Fruit fly (Drosophila melanogaster) whole organism, embryonic: Measurements from ENCODE around the gene CG6040.
A peak's percentile ranks its signal among the peaks of the same experiment; 100 is the strongest.

Experiments used
- ATbp ChIP-seq: fragments of 200-800 bp; sonication (Bioruptor generic); optimal IDR thresholded peaks from 2 replicates; lab custom pipeline; 2017; ENCODE audit warnings: missing biosample characterization, mild to moderate bottlenecking, missing genetic modification characterization, missing genetic modification reagents
- Ada2b ChIP-seq: fragments of 200-800 bp; sonication (Bioruptor generic); IDR thresholded peaks from 2 replicates; pipeline ENCODE4 v1.3.6; 2022; ENCODE audit warnings: missing biosample characterization, missing genetic modification characterization
- Blimp-1 ChIP-seq: fragments of 200-800 bp; sonication (Bioruptor generic); optimal IDR thresholded peaks from 3 replicates; lab custom pipeline; 2018; ENCODE audit warnings: missing biosample characterization, missing genetic modification characterization, mild to moderate bottlenecking, moderate library complexity, missing genetic modification reagents
- CG10959 ChIP-seq: fragments of 200-800 bp; sonication (Bioruptor generic); IDR thresholded peaks from 2 replicates; pipeline ENCODE4 v1.3.6; 2022; ENCODE audit warnings: missing biosample characterization, missing genetic modification characterization
- CG12744 ChIP-seq: fragments of 200-800 bp; sonication (Bioruptor generic); optimal IDR thresholded peaks from 2 replicates; lab custom pipeline; 2016; ENCODE audit warnings: missing biosample characterization, missing genetic modification characterization
- CG13296 ChIP-seq: fragments of 200-800 bp; sonication (Bioruptor generic); optimal IDR thresholded peaks from 3 replicates; lab custom pipeline; 2018; ENCODE audit warnings: missing biosample characterization, mild to moderate bottlenecking, missing genetic modification characterization
- CG13624 ChIP-seq: fragments of 200-800 bp; sonication (Bioruptor generic); optimal IDR thresholded peaks from 2 replicates; lab custom pipeline; 2016; ENCODE audit warnings: missing biosample characterization, missing genetic modification characterization
- CG13775 ChIP-seq: fragments of 200-800 bp; sonication (Bioruptor generic); optimal IDR thresholded peaks from 3 replicates; lab custom pipeline; 2017; ENCODE audit warnings: missing biosample characterization, mild to moderate bottlenecking, missing genetic modification characterization
- CG14050 ChIP-seq: fragments of 200-800 bp; sonication (Bioruptor generic); IDR thresholded peaks from 3 replicates; pipeline ENCODE4 v1.3.6; 2022; ENCODE audit warnings: missing biosample characterization, missing genetic modification characterization
- CG16779 ChIP-seq: fragments of 200-800 bp; sonication (Bioruptor generic); IDR thresholded peaks from 2 replicates; pipeline ENCODE4 v1.3.6; 2022; ENCODE audit warnings: missing biosample characterization, missing genetic modification characterization
- CG17328 ChIP-seq: fragments of 200-800 bp; sonication (Bioruptor generic); IDR thresholded peaks from 2 replicates; pipeline ENCODE4 v1.3.6; 2022; ENCODE audit warnings: missing biosample characterization, missing genetic modification characterization
- CG30020 ChIP-seq: fragments of 200-800 bp; optimal IDR thresholded peaks from 2 replicates; lab custom pipeline; 2019; ENCODE audit warnings: missing biosample characterization, mild to moderate bottlenecking, missing genetic modification characterization, moderate library complexity
- CG30431 ChIP-seq: fragments of 200-800 bp; sonication (Bioruptor generic); optimal IDR thresholded peaks from 2 replicates; lab custom pipeline; 2017; ENCODE audit warnings: missing biosample characterization, missing genetic modification characterization
- CG31388 ChIP-seq: fragments of 200-800 bp; sonication (Bioruptor generic); optimal IDR thresholded peaks from 2 replicates; lab custom pipeline; 2016; ENCODE audit warnings: missing biosample characterization, missing genetic modification characterization
- CG3281 ChIP-seq: fragments of 200-800 bp; sonication (Bioruptor generic); optimal IDR thresholded peaks from 3 replicates; lab custom pipeline; 2017; ENCODE audit warnings: missing biosample characterization, mild to moderate bottlenecking, missing genetic modification characterization
- CG33557 ChIP-seq: fragments of 200-800 bp; sonication (Bioruptor generic); optimal IDR thresholded peaks from 2 replicates; lab custom pipeline; 2019; ENCODE audit warnings: missing biosample characterization, mild to moderate bottlenecking, missing genetic modification characterization, moderate library complexity
- CG34376 ChIP-seq: fragments of 200-800 bp; sonication (Bioruptor generic); optimal IDR thresholded peaks from 2 replicates; lab custom pipeline; 2018; ENCODE audit warnings: missing biosample characterization, mild to moderate bottlenecking, missing genetic modification characterization
- CG4360 ChIP-seq: fragments of 200-800 bp; sonication (Bioruptor generic); IDR thresholded peaks from 2 replicates; pipeline ENCODE4 v1.3.6; 2022; ENCODE audit warnings: missing biosample characterization, missing genetic modification characterization
- CG4854 ChIP-seq: fragments of 200-800 bp; sonication (Bioruptor generic); optimal IDR thresholded peaks from 2 replicates; lab custom pipeline; 2016; ENCODE audit warnings: missing biosample characterization, missing genetic modification characterization, inconsistent platforms
- CG8290 ChIP-seq, 3 experiments: fragments of 200-800 bp; sonication (Bioruptor generic); optimal IDR thresholded peaks; 2 replicates each; lab custom pipeline; 2016 to 2019; ENCODE audit warnings: missing biosample characterization in 3 of 3, missing genetic modification characterization in 3 of 3, mild to moderate bottlenecking in 2 of 3, moderate library complexity in 1 of 3
- D19B ChIP-seq: fragments of 200-800 bp; sonication (Bioruptor generic); optimal IDR thresholded peaks from 2 replicates; lab custom pipeline; 2017; ENCODE audit warnings: missing biosample characterization, mild to moderate bottlenecking, missing genetic modification characterization
- Dfd ChIP-seq, 2 experiments: fragments of >200 bp; optimal IDR thresholded peaks; 2 replicates each; lab custom pipeline; 2017; ENCODE audit warnings: missing biosample characterization in 2 of 2, missing genetic modification characterization in 2 of 2
- Doc2 ChIP-seq: fragments of 200-800 bp; sonication (Bioruptor generic); IDR thresholded peaks from 2 replicates; pipeline ENCODE4 v1.3.6; 2022; ENCODE audit warnings: missing biosample characterization, missing genetic modification characterization
- Gsc ChIP-seq: fragments of 200-800 bp; sonication (Bioruptor generic); IDR thresholded peaks from 2 replicates; pipeline ENCODE4 v1.3.6; 2022; ENCODE audit warnings: missing biosample characterization, missing genetic modification characterization
- HHEX ChIP-seq: fragments of 200-800 bp; sonication (Bioruptor generic); optimal IDR thresholded peaks from 3 replicates; lab custom pipeline; 2017; ENCODE audit warnings: missing biosample characterization, mild to moderate bottlenecking, missing genetic modification characterization, missing genetic modification reagents
- Hr78 ChIP-seq, 2 experiments: fragments of 200-800 bp in 1 of 2; fragments of >200 bp in 1 of 2; sonication (Bioruptor generic) in 1 of 2; optimal IDR thresholded peaks; 2 replicates each; lab custom pipeline; 2017 to 2019; ENCODE audit warnings: missing biosample characterization in 2 of 2, missing genetic modification characterization in 2 of 2, mild to moderate bottlenecking in 1 of 2, moderate library complexity in 1 of 2
- Myb ChIP-seq: fragments of 200-800 bp; sonication (Bioruptor generic); optimal IDR thresholded peaks from 2 replicates; lab custom pipeline; 2016; ENCODE audit warnings: missing biosample characterization, missing genetic modification characterization
- Oaz ChIP-seq: fragments of 200-800 bp; sonication (Bioruptor generic); IDR thresholded peaks from 2 replicates; pipeline ENCODE4 v1.3.6; 2022; ENCODE audit warnings: missing biosample characterization, missing genetic modification characterization
- Rfx ChIP-seq: fragments of 200-800 bp; sonication (Bioruptor generic); IDR thresholded peaks from 2 replicates; pipeline ENCODE4 v1.3.6; 2022; ENCODE audit warnings: missing biosample characterization, missing genetic modification characterization
- bab2 ChIP-seq: fragments of 200-800 bp; sonication (Bioruptor generic); optimal IDR thresholded peaks from 2 replicates; lab custom pipeline; 2016; ENCODE audit warnings: missing biosample characterization, missing genetic modification characterization
- cas ChIP-seq: fragments of 200-800 bp; sonication (Bioruptor generic); IDR thresholded peaks from 2 replicates; pipeline ENCODE4 v1.3.6; 2022; ENCODE audit warnings: missing biosample characterization, missing genetic modification characterization
- ci ChIP-seq: fragments of 200-800 bp; sonication (Bioruptor generic); IDR thresholded peaks from 3 replicates; pipeline ENCODE4 v1.3.6; 2022; ENCODE audit warnings: missing biosample characterization, missing genetic modification characterization
- croc ChIP-seq: fragments of 200-800 bp; sonication (Bioruptor generic); conservative IDR thresholded peaks from 3 replicates; pipeline ENCODE4 v1.3.6; 2022; ENCODE audit warnings: missing biosample characterization, missing genetic modification characterization
- dmrt11E ChIP-seq: fragments of 200-800 bp; sonication (Bioruptor generic); optimal IDR thresholded peaks from 3 replicates; lab custom pipeline; 2018; ENCODE audit warnings: missing biosample characterization, mild to moderate bottlenecking, missing genetic modification characterization, moderate library complexity
- dmrt99B ChIP-seq: fragments of 200-800 bp; sonication (Bioruptor generic); optimal IDR thresholded peaks from 2 replicates; lab custom pipeline; 2018; ENCODE audit warnings: missing biosample characterization, mild to moderate bottlenecking, missing genetic modification characterization, moderate library complexity
- fd3F ChIP-seq: fragments of 200-800 bp; sonication (Bioruptor generic); optimal IDR thresholded peaks from 2 replicates; lab custom pipeline; 2018; ENCODE audit warnings: missing biosample characterization, mild to moderate bottlenecking, missing genetic modification characterization, moderate library complexity
- gro ChIP-seq: fragments of 200-800 bp; sonication (Bioruptor generic); optimal IDR thresholded peaks from 2 replicates; lab custom pipeline; 2016; ENCODE audit warnings: missing biosample characterization, missing genetic modification characterization
- hth ChIP-seq: fragments of >200 bp; optimal IDR thresholded peaks from 2 replicates; lab custom pipeline; 2017; ENCODE audit warnings: inconsistent platforms
- lmd ChIP-seq: fragments of 200-800 bp; sonication (Bioruptor generic); IDR thresholded peaks from 2 replicates; pipeline ENCODE4 v1.3.6; 2022; ENCODE audit warnings: missing biosample characterization, missing genetic modification characterization
- lola ChIP-seq, 3 experiments: fragments of >200 bp in 2 of 3; fragments of 200-800 bp in 1 of 3; sonication (Bioruptor generic) in 1 of 3; optimal IDR thresholded peaks; 2 replicates each; lab custom pipeline; 2017 to 2019; ENCODE audit warnings: missing biosample characterization in 3 of 3, missing genetic modification characterization in 3 of 3, mild to moderate bottlenecking in 1 of 3, moderate library complexity in 1 of 3
- nau ChIP-seq: fragments of 200-800 bp; sonication (Bioruptor generic); optimal IDR thresholded peaks from 3 replicates; lab custom pipeline; 2017; ENCODE audit warnings: missing biosample characterization, mild to moderate bottlenecking, missing genetic modification characterization, missing genetic modification reagents
- pan ChIP-seq, 4 experiments: fragments of >200 bp in 3 of 4; fragments of 200-800 bp in 1 of 4; sonication (Bioruptor generic) in 1 of 4; optimal IDR thresholded peaks in 3 of 4; IDR thresholded peaks in 1 of 4; 2 replicates each; pipeline versions ENCODE4 v1.3.6 to Lab custom; 2017 to 2022; ENCODE audit warnings: missing biosample characterization in 2 of 4, missing genetic modification characterization in 2 of 4, mixed read lengths in 1 of 4
- phol ChIP-seq: fragments of 200-800 bp; sonication (Bioruptor generic); optimal IDR thresholded peaks from 3 replicates; lab custom pipeline; 2018; ENCODE audit warnings: missing biosample characterization, mild to moderate bottlenecking, missing genetic modification characterization, moderate library complexity
- pros ChIP-seq: fragments of 200-800 bp; sonication (Bioruptor generic); optimal IDR thresholded peaks from 3 replicates; lab custom pipeline; 2019; ENCODE audit warnings: missing biosample characterization, mild to moderate bottlenecking, missing genetic modification characterization, moderate library complexity
- ro ChIP-seq: fragments of 200-800 bp; sonication (Bioruptor generic); IDR thresholded peaks from 2 replicates; pipeline ENCODE4 v1.3.6; 2022; ENCODE audit warnings: missing biosample characterization, missing genetic modification characterization
- run ChIP-seq: fragments of 200-800 bp; sonication (Bioruptor generic); optimal IDR thresholded peaks from 3 replicates; lab custom pipeline; 2018; ENCODE audit warnings: missing biosample characterization, mild to moderate bottlenecking, missing genetic modification characterization
- sd ChIP-seq: fragments of 200-800 bp; sonication (Bioruptor generic); optimal IDR thresholded peaks from 3 replicates; lab custom pipeline; 2018; ENCODE audit warnings: missing biosample characterization, mild to moderate bottlenecking, missing genetic modification characterization, moderate library complexity
- sim ChIP-seq: fragments of 200-800 bp; sonication (Bioruptor generic); IDR thresholded peaks from 2 replicates; pipeline ENCODE4 v1.3.6; 2022; ENCODE audit warnings: missing biosample characterization, missing genetic modification characterization
- sisA ChIP-seq: fragments of 200-800 bp; sonication (Bioruptor generic); IDR thresholded peaks from 2 replicates; pipeline ENCODE4 v1.3.6; 2022; ENCODE audit warnings: missing biosample characterization, missing genetic modification characterization
- sqz ChIP-seq: fragments of 200-800 bp; sonication (Bioruptor generic); optimal IDR thresholded peaks from 3 replicates; lab custom pipeline; 2018; ENCODE audit warnings: missing biosample characterization, mild to moderate bottlenecking, missing genetic modification characterization
- toy ChIP-seq: fragments of 200-800 bp; sonication (Bioruptor generic); IDR thresholded peaks from 2 replicates; pipeline ENCODE4 v1.3.6; 2022; ENCODE audit warnings: missing biosample characterization, missing genetic modification characterization

CG6040 gene

DNA sequence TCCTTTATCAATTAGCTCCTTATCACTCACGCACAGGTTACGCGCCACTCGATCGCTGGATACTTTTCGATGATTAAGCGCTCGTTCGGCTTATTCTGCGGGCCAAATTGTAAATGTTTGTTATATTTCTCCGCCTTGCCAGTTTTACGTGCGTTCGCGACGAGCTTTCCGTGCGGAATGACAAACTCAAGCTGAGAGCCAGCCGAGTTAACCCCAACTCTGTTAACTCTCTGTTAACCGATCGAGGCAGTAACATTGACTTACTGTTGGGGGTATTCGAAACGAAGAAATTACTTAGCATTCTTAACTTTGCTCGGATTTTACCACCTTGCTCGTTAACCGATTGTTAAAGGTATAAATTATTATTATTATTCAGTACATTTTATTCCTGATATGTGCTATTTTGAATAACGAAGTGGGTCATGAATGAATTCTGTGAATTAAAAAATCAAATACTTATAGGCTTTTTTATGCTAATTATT is 56.8 kb downstream of the CG6040 start, which contains the start of gene CG5835 (continued):
- TF ChIP-seq cas (GFP tag; lab: Robert Waterston, UW): no peak
- no peak for TF ChIP-seq Blimp-1 (GFP tag; lab: Kevin White, UChicago)
- no peak for TF ChIP-seq CG4854
- no peak for TF ChIP-seq sim (GFP tag; lab: Robert Waterston, UW)
- no peak for TF ChIP-seq gro (GFP tag; lab: Kevin White, UChicago)
- peak in 1 of 2 experiments; percentile 41 for TF ChIP-seq Hr78 (GFP tag; optimal IDR thresholded peaks at IDR 0.05; lab: Kevin White, UChicago)
- TF ChIP-seq sqz (GFP tag; lab: Kevin White, UChicago): no peak
- no peak for TF ChIP-seq CG13624 (GFP tag; lab: Kevin White, UChicago)
- no peak for TF ChIP-seq CG31388 (GFP tag; lab: Kevin White, UChicago)
- TF ChIP-seq CG13775: no peak
- TF ChIP-seq ATbp (GFP tag; lab: Kevin White, UChicago): peak; percentile 13
- no peak for TF ChIP-seq Dfd (GFP tag; optimal IDR thresholded peaks at IDR 0.05; lab: Kevin White, UChicago)
- no peak for TF ChIP-seq CG14050 (GFP tag; lab: Robert Waterston, UW)
- TF ChIP-seq Doc2: no peak
- TF ChIP-seq sd (tag; lab: Kevin White, UChicago): peak; percentile 53
- no peak for TF ChIP-seq ro
- no peak for TF ChIP-seq phol
- TF ChIP-seq D19B (GFP tag; lab: Kevin White, UChicago): no peak
- TF ChIP-seq Oaz (GFP tag; lab: Robert Waterston, UW): no peak
- no peak for TF ChIP-seq pros (GFP tag; lab: Kevin White, UChicago)
- no peak for TF ChIP-seq pan (optimal IDR thresholded peaks at IDR 0.05; lab: Kevin White, UChicago)
- no peak for TF ChIP-seq pan (GFP tag; optimal IDR thresholded peaks at IDR 0.05 in 1 of 2, IDR thresholded peaks at IDR 0.05 in 1 of 2)
- TF ChIP-seq sisA: no peak
- no peak for TF ChIP-seq dmrt11E (tag; lab: Kevin White, UChicago)
- TF ChIP-seq CG30431 (GFP tag; lab: Kevin White, UChicago): no peak
- no peak for TF ChIP-seq Ada2b (GFP tag; lab: Robert Waterston, UW)
- no peak for TF ChIP-seq Myb (GFP tag; lab: Kevin White, UChicago)
- no peak for TF ChIP-seq CG33557 (GFP tag; lab: Kevin White, UChicago)
- TF ChIP-seq CG3281 (GFP tag; lab: Kevin White, UChicago): no peak
- no peak for TF ChIP-seq hth (lab: Kevin White, UChicago)
- peak; percentile 12 for TF ChIP-seq CG13296 (GFP tag; lab: Kevin White, UChicago)
- no peak for TF ChIP-seq run (tag; lab: Kevin White, UChicago)
- no peak for TF ChIP-seq Gsc (GFP tag; lab: Robert Waterston, UW)
- TF ChIP-seq croc (GFP tag; lab: Robert Waterston, UW): no peak
- TF ChIP-seq toy (GFP tag; lab: Robert Waterston, UW): no peak
- TF ChIP-seq lola (GFP tag; optimal IDR thresholded peaks at IDR 0.05; lab: Kevin White, UChicago): no peak
- TF ChIP-seq CG34376: peak; percentile 77
- TF ChIP-seq fd3F: no peak
- TF ChIP-seq HHEX (GFP tag; lab: Kevin White, UChicago): peak; percentile 10
- TF ChIP-seq CG10959 (GFP tag; lab: Robert Waterston, UW): no peak
- TF ChIP-seq CG8290 (GFP tag; optimal IDR thresholded peaks at IDR 0.05; lab: Kevin White, UChicago): no peak
- peak in 1 of 2 experiments; percentile 75 for TF ChIP-seq CG8290 (tag; optimal IDR thresholded peaks at IDR 0.05; lab: Kevin White, UChicago)
- no peak for TF ChIP-seq CG4360
- no peak for TF ChIP-seq CG12744 (GFP tag; lab: Kevin White, UChicago)
- TF ChIP-seq CG16779: no peak
- peak; percentile 72 for TF ChIP-seq ci
- no peak for TF ChIP-seq nau (GFP tag; lab: Kevin White, UChicago)
- peak; percentile 22 for TF ChIP-seq dmrt99B
- TF ChIP-seq CG30020 (tag; lab: Kevin White, UChicago): no peak
- no peak for TF ChIP-seq bab2 (GFP tag; lab: Kevin White, UChicago)
- no peak for TF ChIP-seq CG17328 (GFP tag; lab: Robert Waterston, UW)
- TF ChIP-seq Rfx: no peak; the same call in none of the 2 replicates
- no peak for TF ChIP-seq lmd
